Worm (Caenorhabditis elegans): ENCODE data around the gene R09D1.12.

Gene R09D1.12

ce11 chrII:9421969-9422368 lies 30.1 kb downstream of the R09D1.12 start, which contains the start of gene M176.11:
Gene M176.11, plus strand, starts transcription at chrII:9422269.
- TF ChIP-seq lin-39 (tag; optimal IDR thresholded peaks at IDR 0.05) (no peak), grh-1 (GFP tag; IDR thresholded peaks at IDR 0.05) (no peak), snpc-4 (tag; optimal IDR thresholded peaks at IDR 0.05) (no peak), isw-1 (GFP tag; IDR thresholded peaks at IDR 0.05) (no peak), sup-37 (GFP tag; optimal IDR thresholded peaks at IDR 0.05) (no peak), ceh-88 (GFP tag; IDR thresholded peaks at IDR 0.05) (no peak), aha-1 (tag; optimal IDR thresholded peaks at IDR 0.05) (no peak), lin-13 (GFP tag; optimal IDR thresholded peaks at IDR 0.05) (no peak), pax-3 (tag; optimal IDR thresholded peaks at IDR 0.05) (no peak), C04F5.9 (tag; optimal IDR thresholded peaks at IDR 0.05) (no peak), snu-23 (GFP tag; optimal IDR thresholded peaks at IDR 0.05) (no peak), lir-3 (tag; optimal IDR thresholded peaks at IDR 0.05; ENCODE audit: poor library complexity) (no peak)

DNA sequence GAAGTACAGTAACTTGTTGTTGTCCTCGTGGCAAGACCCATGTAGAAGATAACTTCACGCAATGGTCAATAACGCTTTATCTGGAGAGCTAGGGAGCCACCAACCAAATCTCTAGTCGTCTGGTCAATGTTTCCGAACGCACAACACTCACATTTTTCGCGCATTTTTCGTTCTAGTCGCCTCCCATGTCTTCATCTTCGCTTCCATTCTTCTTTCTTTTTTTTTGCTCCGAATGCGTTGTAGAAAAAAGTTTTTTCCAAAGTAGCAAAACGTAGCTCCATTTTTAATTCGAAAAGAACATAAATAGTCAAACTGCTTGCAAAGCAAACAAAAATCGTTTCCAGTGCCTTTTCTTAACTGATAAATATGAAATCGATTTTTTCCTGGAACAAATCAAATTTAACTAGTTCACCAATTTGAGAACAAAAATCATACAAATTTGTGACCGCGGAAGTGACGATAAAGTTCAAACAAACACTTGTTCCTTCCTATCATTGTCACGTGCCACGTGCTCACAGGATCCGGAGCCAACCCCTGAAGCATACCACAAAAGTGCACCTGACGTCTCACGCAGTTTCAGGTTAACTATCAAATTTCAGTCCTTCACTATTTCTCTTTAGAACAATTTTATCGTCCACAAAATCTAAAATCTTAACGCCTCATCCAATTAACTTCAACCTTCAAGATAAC lies 33.1 kb downstream of the R09D1.12 start:
- TF ChIP-seq sup-37 (GFP tag; optimal IDR thresholded peaks at IDR 0.05) = no peak
- no peak for TF ChIP-seq fkh-8 (tag; optimal IDR thresholded peaks at IDR 0.05)
- TF ChIP-seq elt-2 (tag; optimal IDR thresholded peaks at IDR 0.05) = peak; percentile 18
- TF ChIP-seq nhr-71 (tag; optimal IDR thresholded peaks at IDR 0.05) = no peak
- no peak for TF ChIP-seq skn-1 (tag; optimal IDR thresholded peaks at IDR 0.05)
- no peak for TF ChIP-seq nhr-19 (GFP tag; conservative IDR thresholded peaks at IDR 0.05)
- TF ChIP-seq pqm-1 (tag; optimal IDR thresholded peaks at IDR 0.05) = no peak

- no peak for TF ChIP-seq isw-1 (GFP tag; IDR thresholded peaks at IDR 0.05)
- TF ChIP-seq hpl-2 (GFP tag; optimal IDR thresholded peaks at IDR 0.05) = no peak
- peak; percentile 3 for TF ChIP-seq nhr-85 (tag)
- no peak for TF ChIP-seq lin-15B (tag; optimal IDR thresholded peaks at IDR 0.05)
- TF ChIP-seq pax-3 (tag; optimal IDR thresholded peaks at IDR 0.05) = no peak
- no peak for TF ChIP-seq efl-1 (optimal IDR thresholded peaks at IDR 0.05)
- peak in 1 of 2 experiments; percentile 52 for TF ChIP-seq efl-1 (GFP tag; optimal IDR thresholded peaks at IDR 0.05 in 1 of 2)
- TF ChIP-seq pqm-1 (tag; optimal IDR thresholded peaks at IDR 0.05) = no peak
- TF ChIP-seq nhr-76 (tag; optimal IDR thresholded peaks at IDR 0.05) = no peak
Measured at ce11 chrII:9418065-9418567, 34.0 kb downstream of the R09D1.12 start, which contains the start of the genes M176.4 and M176.16. Gene M176.4, plus strand, starts transcription at chrII:9418365. Gene M176.16, plus strand, starts transcription at chrII:9418517.

DNA sequence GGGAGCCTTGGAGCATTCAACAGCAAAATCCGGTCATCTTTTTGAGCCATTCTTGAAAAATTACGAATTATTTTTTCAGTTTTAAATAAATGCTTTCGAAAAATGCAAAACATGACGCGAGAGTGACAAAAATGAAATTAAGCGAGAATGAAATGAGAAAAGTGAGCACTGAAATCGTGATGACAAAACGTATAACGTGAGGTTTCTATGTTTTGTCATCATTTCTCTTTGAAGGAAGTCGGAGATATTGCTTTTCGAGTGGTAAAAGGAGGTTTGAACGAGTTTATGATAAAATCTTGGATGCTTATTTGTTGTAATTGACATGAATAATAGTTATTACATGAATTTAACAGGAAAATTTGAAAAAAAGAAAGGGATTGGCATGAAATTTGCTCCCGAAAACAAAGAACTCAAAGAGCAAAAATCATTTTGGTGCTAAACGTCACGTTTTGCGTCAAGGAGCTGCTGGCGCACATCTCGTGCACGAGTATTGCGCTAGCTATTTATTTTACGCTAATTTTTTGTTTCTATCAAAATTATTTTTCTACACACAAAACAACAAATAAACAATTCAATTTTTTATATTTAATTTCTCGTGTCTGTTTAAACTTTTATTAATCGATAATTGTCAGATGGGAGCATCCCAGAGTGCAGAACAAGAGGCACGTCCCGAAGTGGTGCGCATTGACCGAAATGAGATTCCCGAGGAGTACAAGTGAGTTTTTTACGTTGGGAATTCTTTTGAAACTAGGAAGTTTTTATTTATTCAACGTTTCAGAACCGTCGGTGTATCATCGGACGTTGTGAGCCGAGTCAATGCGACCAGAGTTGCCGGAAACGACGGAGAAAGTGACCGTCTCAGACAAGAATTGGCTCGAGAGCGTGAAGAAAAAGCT lies 35.4 kb downstream of the R09D1.12 start, which contains the start of the genes gss-1 and chch-3:
gss-1 (minus strand) TSS at position 51 of the 896 bp plus-strand sequence.
chch-3 (plus strand) TSS at position 633 of the 896 bp plus-strand sequence.
- TF ChIP-seq lin-39 (tag; optimal IDR thresholded peaks at IDR 0.05) (peak; percentile 49), dpl-1 (GFP tag; optimal IDR thresholded peaks at IDR 0.05) (peak; percentile 44 to 77 (median 75)), lin-14 (GFP tag; optimal IDR thresholded peaks at IDR 0.05) (peak; percentile 81), lir-3 (tag; optimal IDR thresholded peaks at IDR 0.05; ENCODE audit: poor library complexity) (no peak), blmp-1 (tag; optimal IDR thresholded peaks at IDR 0.05) (peak; percentile 45), hpl-2 (GFP tag; optimal IDR thresholded peaks at IDR 0.05) (no peak), tlp-1 (tag; optimal IDR thresholded peaks at IDR 0.05) (no peak), snu-23 (GFP tag; optimal IDR thresholded peaks at IDR 0.05) (peak; percentile 74), C04F5.9 (tag; optimal IDR thresholded peaks at IDR 0.05) (peak; percentile 24), nhr-28 (tag; optimal IDR thresholded peaks at IDR 0.05) (no peak), unc-130 (tag; optimal IDR thresholded peaks at IDR 0.05) (peak; percentile 39), unc-86 (tag; optimal IDR thresholded peaks at IDR 0.05) (peak; percentile 21), unc-30 (tag; optimal IDR thresholded peaks at IDR 0.05) (no peak), hlh-17 (GFP tag; optimal IDR thresholded peaks at IDR 0.05; ENCODE audit: borderline replicate concordance) (no peak), nhr-76 (tag; optimal IDR thresholded peaks at IDR 0.05) (no peak), fkh-8 (tag; optimal IDR thresholded peaks at IDR 0.05) (peak; percentile 42), C34B4.2 (tag; optimal IDR thresholded peaks at IDR 0.05) (no peak), mef-2 (tag; optimal IDR thresholded peaks at IDR 0.05) (no peak), fkh-10 (GFP tag; optimal IDR thresholded peaks at IDR 0.05) (no peak), nhr-20 (tag; optimal IDR thresholded peaks at IDR 0.05) (peak; percentile 80), ztf-4 (tag; optimal IDR thresholded peaks at IDR 0.05) (no peak), nhr-77 (tag; optimal IDR thresholded peaks at IDR 0.05) (peak; percentile 7), nhr-12 (tag; optimal IDR thresholded peaks at IDR 0.05) (no peak), sptf-1 (tag; optimal IDR thresholded peaks at IDR 0.05) (no peak), lin-35 (GFP tag; optimal IDR thresholded peaks at IDR 0.05) (peak; percentile 75 to 81), elt-2 (tag; optimal IDR thresholded peaks at IDR 0.05) (peak; percentile 4), egl-27 (tag; optimal IDR thresholded peaks at IDR 0.05) (no peak)

All from whole organism, L1 larva.